Worm (Caenorhabditis elegans): ENCODE data around the gene C17B7.4.

The C17B7.4 gene

DNA sequence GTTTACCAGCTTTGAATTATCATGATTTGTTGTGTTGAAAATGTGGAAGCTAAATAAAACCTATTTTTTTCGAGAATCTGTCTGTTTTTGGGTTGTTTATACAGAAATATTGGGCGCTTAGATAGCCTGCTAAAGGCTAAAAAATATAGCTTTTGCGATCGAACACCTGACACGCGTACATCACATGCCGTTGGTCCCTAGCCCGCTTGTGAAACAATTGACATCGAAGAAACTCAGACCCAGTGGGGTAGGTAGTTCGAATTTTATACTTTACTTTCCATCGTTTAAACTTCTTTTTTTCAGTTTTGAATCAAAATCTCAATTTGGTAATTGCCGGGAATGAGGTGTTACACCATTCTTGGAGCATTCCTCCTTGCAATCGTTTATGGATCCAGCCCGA, at the start of gene C17B7.4:
TSS of gene C17B7.4 (plus strand) at position 301 of the 400 bp plus-strand sequence.
- TF ChIP-seq fos-1 (tag; optimal IDR thresholded peaks at IDR 0.05) (no peak), nhr-23 (tag; optimal IDR thresholded peaks at IDR 0.05) (no peak), snpc-4 (tag; optimal IDR thresholded peaks at IDR 0.05) (no peak), mbf-1 (tag; optimal IDR thresholded peaks at IDR 0.05) (no peak), nhr-25 (tag; optimal IDR thresholded peaks at IDR 0.05) (no peak), elt-3 (tag; optimal IDR thresholded peaks at IDR 0.05) (no peak), ztf-1 (GFP tag; conservative IDR thresholded peaks at IDR 0.05) (no peak), skn-1 (tag; optimal IDR thresholded peaks at IDR 0.05) (no peak), mdl-1 (tag; optimal IDR thresholded peaks at IDR 0.05) (no peak)

DNA sequence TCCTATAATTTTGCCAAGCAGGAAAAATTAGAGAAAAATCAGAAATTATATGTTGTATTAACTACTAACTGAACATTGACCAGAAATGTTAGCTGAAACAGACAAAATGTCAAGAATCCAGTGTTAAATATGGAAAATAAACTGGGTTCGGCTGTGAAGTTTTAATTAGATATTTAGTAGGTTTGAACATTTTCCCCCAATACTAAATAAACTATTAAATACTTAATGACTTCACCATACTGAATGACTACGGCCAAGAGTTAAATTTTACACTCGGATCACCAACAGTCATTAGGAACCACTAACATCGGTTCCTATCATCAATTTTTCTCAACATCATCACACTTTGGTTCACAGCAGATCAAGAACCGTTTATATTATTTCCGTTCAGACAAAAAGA, 43.7 kb upstream of the C17B7.4 start:
- no peak for TF ChIP-seq lin-11 (tag; optimal IDR thresholded peaks at IDR 0.05)
- TF ChIP-seq R02D3.7 (tag; optimal IDR thresholded peaks at IDR 0.05) = no peak
- TF ChIP-seq nhr-12 (tag; optimal IDR thresholded peaks at IDR 0.05) = no peak
- TF ChIP-seq lsy-2 (tag; optimal IDR thresholded peaks at IDR 0.05) = no peak
- no peak for TF ChIP-seq Y55F3AM.14 (GFP tag; optimal IDR thresholded peaks at IDR 0.05)
- TF ChIP-seq gmeb-1 (tag; optimal IDR thresholded peaks at IDR 0.05) = no peak
- TF ChIP-seq nhr-6 (tag; optimal IDR thresholded peaks at IDR 0.05) = no peak
- no peak for TF ChIP-seq ztf-11 (tag; optimal IDR thresholded peaks at IDR 0.05)
- no peak for TF ChIP-seq lin-13 (GFP tag; optimal IDR thresholded peaks at IDR 0.05)
- TF ChIP-seq elt-3 (tag; optimal IDR thresholded peaks at IDR 0.05) = no peak
- TF ChIP-seq mbf-1 (tag; optimal IDR thresholded peaks at IDR 0.05) = no peak
- TF ChIP-seq aly-2 (tag; optimal IDR thresholded peaks at IDR 0.05) = no peak
- TF ChIP-seq skn-1 (tag; optimal IDR thresholded peaks at IDR 0.05) = no peak
- no peak for TF ChIP-seq nhr-77 (tag; optimal IDR thresholded peaks at IDR 0.05)
- TF ChIP-seq blmp-1 (tag; optimal IDR thresholded peaks at IDR 0.05; ENCODE audit: insufficient read depth) = no peak

DNA sequence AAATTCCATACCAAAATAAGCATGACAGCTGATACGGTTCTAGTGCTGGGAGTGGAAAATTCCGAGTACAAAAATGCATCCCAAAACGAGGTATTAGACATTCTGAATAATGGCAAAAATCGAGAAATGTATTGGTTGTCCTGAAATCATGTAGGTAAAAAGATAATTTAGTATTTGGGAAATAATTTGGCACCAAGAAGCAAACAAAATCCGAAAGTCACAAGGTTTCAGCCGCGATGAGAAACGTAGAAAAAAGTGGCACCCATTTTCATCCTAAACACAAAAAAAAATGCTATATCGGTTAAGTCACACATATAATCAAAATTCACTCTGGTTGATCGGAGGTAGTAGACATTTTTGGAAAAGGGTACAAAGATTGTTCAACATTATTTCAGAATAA, 41.3 kb upstream of the C17B7.4 start, which contains the start of gene srx-122:
TSS of gene srx-122 (minus strand) at position 101 of the 400 bp plus-strand sequence.
- TF ChIP-seq C34F6.9 (tag; optimal IDR thresholded peaks at IDR 0.05) (no peak), egl-27 (tag; optimal IDR thresholded peaks at IDR 0.05) (no peak), mdl-1 (tag; optimal IDR thresholded peaks at IDR 0.05) (no peak), ztf-1 (GFP tag; conservative IDR thresholded peaks at IDR 0.05) (no peak)

DNA sequence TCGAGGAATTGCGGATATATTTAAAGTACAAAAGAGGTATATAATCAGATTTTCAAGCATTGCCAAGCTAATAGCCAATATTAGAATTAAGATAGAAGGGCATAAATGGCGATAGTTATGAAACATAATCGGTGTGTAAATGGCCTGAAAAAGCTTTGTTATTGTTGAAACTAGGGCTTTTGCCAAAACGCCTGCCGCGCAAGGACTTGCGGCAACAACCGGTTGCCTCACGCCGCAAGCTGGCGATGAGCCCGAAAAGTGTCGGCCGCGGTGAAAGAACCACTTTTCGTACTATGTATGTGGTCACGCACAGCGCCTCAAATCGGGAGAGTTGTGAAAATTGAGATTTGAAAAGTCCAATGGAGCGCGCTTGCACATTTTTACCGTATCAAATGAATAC, 39.7 kb upstream of the C17B7.4 start:
- TF ChIP-seq nhr-11 (tag; optimal IDR thresholded peaks at IDR 0.05) (no peak), mab-5 (tag; optimal IDR thresholded peaks at IDR 0.05) (no peak), nhr-10 (tag; optimal IDR thresholded peaks at IDR 0.05) (no peak), unc-55 (GFP tag; optimal IDR thresholded peaks at IDR 0.05) (no peak), egl-27 (tag; optimal IDR thresholded peaks at IDR 0.05) (no peak), ztf-11 (tag; optimal IDR thresholded peaks at IDR 0.05) (no peak), lsy-2 (tag; optimal IDR thresholded peaks at IDR 0.05) (no peak), ceh-16 (tag; optimal IDR thresholded peaks at IDR 0.05) (no peak), alr-1 (tag; optimal IDR thresholded peaks at IDR 0.05) (no peak), skn-1 (tag; optimal IDR thresholded peaks at IDR 0.05) (no peak), mdl-1 (tag; optimal IDR thresholded peaks at IDR 0.05) (no peak), nhr-23 (tag; optimal IDR thresholded peaks at IDR 0.05) (no peak)

DNA sequence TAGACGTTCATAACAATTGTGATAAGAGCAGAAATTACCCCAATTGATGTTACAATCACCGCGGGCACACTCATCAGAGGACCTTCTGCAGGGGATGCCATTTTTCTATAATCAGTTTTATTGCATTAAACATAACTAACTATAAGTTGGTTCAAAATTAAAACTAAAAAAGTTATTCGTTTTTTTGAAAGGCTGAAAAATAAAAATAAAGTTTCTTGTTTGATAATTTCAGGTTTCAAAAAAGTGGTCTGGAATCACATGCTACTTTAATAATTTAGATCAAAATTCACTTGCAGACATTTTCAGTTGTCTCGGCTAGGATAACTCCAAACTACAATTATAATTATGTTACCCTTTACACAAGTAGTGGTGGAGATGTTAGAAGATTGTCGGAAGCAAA, 37.2 kb upstream of the C17B7.4 start, which contains the start of gene srbc-1:
TSS of gene srbc-1 (minus strand) at position 101 of the 400 bp plus-strand sequence.
- TF ChIP-seq peb-1 (tag; optimal IDR thresholded peaks at IDR 0.05) = no peak
- TF ChIP-seq ceh-82 (tag; optimal IDR thresholded peaks at IDR 0.05) = no peak
- TF ChIP-seq nhr-77 (tag; optimal IDR thresholded peaks at IDR 0.05) = no peak
- TF ChIP-seq Y55F3AM.14 (GFP tag; optimal IDR thresholded peaks at IDR 0.05) = no peak
- TF ChIP-seq ztf-11 (tag; optimal IDR thresholded peaks at IDR 0.05) = no peak
- TF ChIP-seq alr-1 (tag; optimal IDR thresholded peaks at IDR 0.05) = no peak
- no peak for TF ChIP-seq snpc-4 (tag; optimal IDR thresholded peaks at IDR 0.05)
- no peak for TF ChIP-seq nhr-12 (tag; optimal IDR thresholded peaks at IDR 0.05)
- TF ChIP-seq nhr-11 (tag; optimal IDR thresholded peaks at IDR 0.05) = no peak
- no peak for TF ChIP-seq unc-39 (tag; optimal IDR thresholded peaks at IDR 0.05)
- no peak for TF ChIP-seq lsy-2 (tag; optimal IDR thresholded peaks at IDR 0.05)
- TF ChIP-seq skn-1 (tag; optimal IDR thresholded peaks at IDR 0.05) = no peak
- TF ChIP-seq nhr-6 (tag; optimal IDR thresholded peaks at IDR 0.05) = no peak

DNA sequence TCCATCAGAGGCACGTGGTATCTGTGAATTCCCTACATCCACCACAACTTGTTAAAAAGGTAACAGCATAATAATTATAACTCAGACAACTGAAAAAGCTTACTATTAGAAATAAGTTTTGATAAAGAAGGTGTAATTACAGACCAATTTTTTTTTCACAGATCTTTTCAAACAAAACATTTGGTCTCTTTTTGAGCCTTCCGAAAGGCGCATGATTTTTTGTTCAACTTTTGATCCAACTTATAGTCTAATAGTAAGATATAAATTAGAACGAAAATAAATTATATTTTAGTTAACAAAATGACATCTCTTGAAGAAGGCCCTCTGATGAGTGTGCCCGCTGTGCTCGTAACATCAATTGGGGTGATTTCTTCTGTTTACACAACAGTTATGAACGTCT, 30.9 kb upstream of the C17B7.4 start, which contains the start of gene srbc-3:
TSS of gene srbc-3 (plus strand) at position 301 of the 400 bp plus-strand sequence.
- TF ChIP-seq peb-1 (tag; optimal IDR thresholded peaks at IDR 0.05) = no peak
- TF ChIP-seq ztf-11 (tag; optimal IDR thresholded peaks at IDR 0.05) = no peak
- no peak for TF ChIP-seq nhr-10 (tag; optimal IDR thresholded peaks at IDR 0.05)
- TF ChIP-seq ztf-4 (tag; optimal IDR thresholded peaks at IDR 0.05) = no peak
- TF ChIP-seq fos-1 (tag; optimal IDR thresholded peaks at IDR 0.05) = no peak
- no peak for TF ChIP-seq skn-1 (tag; optimal IDR thresholded peaks at IDR 0.05)
- TF ChIP-seq unc-39 (tag; optimal IDR thresholded peaks at IDR 0.05) = no peak
- TF ChIP-seq nhr-129 (tag; optimal IDR thresholded peaks at IDR 0.05) = no peak
- no peak for TF ChIP-seq ztf-1 (GFP tag; conservative IDR thresholded peaks at IDR 0.05)
- TF ChIP-seq zag-1 (tag; optimal IDR thresholded peaks at IDR 0.05) = no peak

Measured in whole organism, L2 larva.